Fruit fly (Drosophila melanogaster) whole organism, wandering third instar larva: ENCODE results near the gene CG15153.

Source experiments
- Abd-B ChIP-seq: fragments of >200 bp; optimal IDR thresholded peaks from 2 replicates; lab custom pipeline; 2017; ENCODE audit warnings: missing biosample characterization, missing genetic modification characterization
- CG32264 ChIP-seq: fragments of 200-800 bp; sonication (Bioruptor generic); optimal IDR thresholded peaks from 2 replicates; lab custom pipeline; 2016; ENCODE audit warnings: missing biosample characterization, missing genetic modification characterization
- CG9705 ChIP-seq: fragments of 200-800 bp; sonication (Bioruptor generic); optimal IDR thresholded peaks from 2 replicates; lab custom pipeline; 2018; ENCODE audit warnings: missing biosample characterization, mild to moderate bottlenecking, missing genetic modification characterization
- CrebA ChIP-seq: fragments of 200-800 bp; sonication (Bioruptor generic); optimal IDR thresholded peaks from 2 replicates; lab custom pipeline; 2016; ENCODE audit warnings: missing biosample characterization, mild to moderate bottlenecking, missing genetic modification characterization, borderline replicate concordance
- Dfd ChIP-seq: fragments of >200 bp; optimal IDR thresholded peaks from 2 replicates; lab custom pipeline; 2017; ENCODE audit warnings: missing biosample characterization, missing genetic modification characterization
- GATAd ChIP-seq: sonication (Bioruptor generic); optimal IDR thresholded peaks from 2 replicates; lab custom pipeline; 2016; ENCODE audit warnings: missing biosample characterization, missing genetic modification characterization
- HLH106 ChIP-seq: fragments of 200-800 bp; optimal IDR thresholded peaks from 3 replicates; lab custom pipeline; 2019; ENCODE audit warnings: missing biosample characterization, mild to moderate bottlenecking, missing genetic modification characterization, moderate library complexity
- Hnf4 ChIP-seq: fragments of 200-800 bp; sonication (Bioruptor generic); optimal IDR thresholded peaks from 2 replicates; lab custom pipeline; 2016; ENCODE audit warnings: missing biosample characterization, mild to moderate bottlenecking, missing genetic modification characterization
- Hr78 ChIP-seq: fragments of >200 bp; optimal IDR thresholded peaks from 2 replicates; lab custom pipeline; 2017; ENCODE audit warnings: missing biosample characterization, missing genetic modification characterization
- Hr83 ChIP-seq: fragments of 200-300 bp; sonication (Bioruptor generic); optimal IDR thresholded peaks from 2 replicates; lab custom pipeline; 2016; ENCODE audit warnings: missing biosample characterization, mild to moderate bottlenecking, missing genetic modification characterization, moderate library complexity; ENCODE audit not compliant: poor library complexity, severe bottlenecking
- Jra ChIP-seq: sonication (Bioruptor generic); optimal IDR thresholded peaks from 2 replicates; lab custom pipeline; 2016; ENCODE audit warnings: missing biosample characterization, missing genetic modification characterization
- Mio ChIP-seq: sonication (Bioruptor generic); optimal IDR thresholded peaks from 2 replicates; lab custom pipeline; 2016; ENCODE audit warnings: missing biosample characterization, missing genetic modification characterization
- Myc ChIP-seq: fragments of >200 bp; optimal IDR thresholded peaks from 2 replicates; lab custom pipeline; 2017
- OdsH ChIP-seq: fragments of 200-800 bp; sonication (Bioruptor generic); optimal IDR thresholded peaks from 2 replicates; lab custom pipeline; 2016; ENCODE audit warnings: missing biosample characterization, mild to moderate bottlenecking, missing genetic modification characterization
- Rel ChIP-seq, 2 experiments: fragments of 200-800 bp; sonication (Bioruptor generic) in 1 of 2; optimal IDR thresholded peaks; 2 replicates in 1 of 2; 3 replicates in 1 of 2; lab custom pipeline; 2016 to 2019; ENCODE audit warnings: mild to moderate bottlenecking in 2 of 2, missing biosample characterization in 2 of 2, missing genetic modification characterization in 2 of 2, moderate library complexity in 1 of 2
- Sp1 ChIP-seq: fragments of 200-800 bp; sonication (Bioruptor generic); optimal IDR thresholded peaks from 3 replicates; lab custom pipeline; 2019; ENCODE audit warnings: missing biosample characterization, mild to moderate bottlenecking, missing genetic modification characterization, moderate library complexity
- Vsx2 ChIP-seq: fragments of 200-300, 225-300 bp; sonication (Bioruptor generic); optimal IDR thresholded peaks from 2 replicates; lab custom pipeline; 2018; ENCODE audit warnings: missing biosample characterization, missing genetic modification characterization; ENCODE audit not compliant: partially characterized antibody
- br ChIP-seq: fragments of 200-800 bp; sonication (Bioruptor generic); optimal IDR thresholded peaks from 2 replicates; lab custom pipeline; 2016; ENCODE audit warnings: missing biosample characterization, missing genetic modification characterization
- dl ChIP-seq, 2 experiments: fragments of 175-275, 200-275 bp in 1 of 2; fragments of 200-275 bp in 1 of 2; sonication (Bioruptor generic); optimal IDR thresholded peaks; lab custom pipeline; 2018; ENCODE audit warnings: mild to moderate bottlenecking in 2 of 2, missing biosample characterization in 2 of 2, missing genetic modification characterization in 2 of 2, moderate library complexity in 2 of 2; ENCODE audit not compliant: partially characterized antibody in 2 of 2, insufficient read depth in 1 of 2
- dmrt93B ChIP-seq: fragments of 200-800 bp; sonication (Bioruptor generic); optimal IDR thresholded peaks from 2 replicates; lab custom pipeline; 2018; ENCODE audit warnings: missing biosample characterization, mild to moderate bottlenecking, missing genetic modification characterization
- dsf ChIP-seq: sonication (Bioruptor generic); optimal IDR thresholded peaks from 2 replicates; lab custom pipeline; 2016; ENCODE audit warnings: missing biosample characterization, missing genetic modification characterization, borderline replicate concordance
- ey ChIP-seq: fragments of 200-800 bp; sonication (Bioruptor generic); optimal IDR thresholded peaks from 2 replicates; lab custom pipeline; 2016; ENCODE audit warnings: missing biosample characterization, missing genetic modification characterization
- fru ChIP-seq: fragments of 200-800 bp; sonication (Bioruptor generic); optimal IDR thresholded peaks from 3 replicates; lab custom pipeline; 2016; ENCODE audit warnings: missing biosample characterization, mild to moderate bottlenecking, missing genetic modification characterization
- h ChIP-seq: fragments of 200-800 bp; sonication (Bioruptor generic); optimal IDR thresholded peaks from 3 replicates; lab custom pipeline; 2016; ENCODE audit warnings: missing biosample characterization, mild to moderate bottlenecking, missing genetic modification characterization
- jim ChIP-seq: fragments of 175-275, 200-325 bp; sonication (Bioruptor generic); optimal IDR thresholded peaks from 2 replicates; lab custom pipeline; 2016; ENCODE audit warnings: missing biosample characterization, mild to moderate bottlenecking, missing genetic modification characterization
- lola ChIP-seq: fragments of >200 bp; optimal IDR thresholded peaks from 2 replicates; lab custom pipeline; 2017; ENCODE audit warnings: missing biosample characterization, missing genetic modification characterization
- psq ChIP-seq: fragments of 200-800 bp; sonication (Bioruptor generic); optimal IDR thresholded peaks from 3 replicates; lab custom pipeline; 2017; ENCODE audit warnings: missing biosample characterization, mild to moderate bottlenecking, missing genetic modification characterization, moderate library complexity
- rgr ChIP-seq: fragments of 200-800 bp; sonication (Bioruptor generic); optimal IDR thresholded peaks from 3 replicates; lab custom pipeline; 2016; ENCODE audit warnings: missing biosample characterization, mild to moderate bottlenecking, missing genetic modification characterization
- sage ChIP-seq: fragments of 200-800 bp; sonication (Bioruptor generic); optimal IDR thresholded peaks from 2 replicates; lab custom pipeline; 2016; ENCODE audit warnings: missing biosample characterization, mild to moderate bottlenecking, missing genetic modification characterization
- sv ChIP-seq: fragments of 200-800 bp; sonication (Bioruptor generic); optimal IDR thresholded peaks from 3 replicates; lab custom pipeline; 2016; ENCODE audit warnings: missing biosample characterization, missing genetic modification characterization
- usp ChIP-seq: fragments of >200 bp; optimal IDR thresholded peaks from 2 replicates; lab custom pipeline; 2017; ENCODE audit warnings: missing biosample characterization, missing genetic modification characterization
- woc ChIP-seq: sonication (Bioruptor generic); optimal IDR thresholded peaks from 2 replicates; lab custom pipeline; 2016; ENCODE audit warnings: missing biosample characterization, mild to moderate bottlenecking, missing genetic modification characterization

CG15153 gene

DNA sequence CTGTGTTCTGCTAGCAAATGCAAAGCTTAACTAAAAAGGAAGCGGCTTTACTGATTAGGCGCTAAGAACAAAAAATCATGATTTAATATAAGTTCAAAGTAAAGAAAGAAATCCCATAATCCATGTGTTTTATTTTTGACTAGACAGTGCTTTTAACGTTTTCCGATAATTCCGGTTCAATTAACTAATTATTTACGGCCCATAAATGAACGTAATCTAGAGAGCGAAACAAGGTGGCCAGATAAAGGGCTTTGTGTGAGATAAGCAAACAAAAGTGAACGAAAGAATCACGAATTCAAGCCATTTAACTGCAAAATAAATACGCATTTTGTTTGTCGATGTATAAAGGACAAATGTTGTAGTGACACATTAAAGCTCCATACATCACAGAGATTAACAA lies 23.0 kb upstream of the CG15153 start:
- TF ChIP-seq dmrt93B (GFP tag; lab: Kevin White, UChicago) (no peak), Mio (GFP tag; lab: Kevin White, UChicago) (no peak), woc (GFP tag; lab: Kevin White, UChicago) (no peak), h (GFP tag; lab: Kevin White, UChicago) (no peak)

DNA sequence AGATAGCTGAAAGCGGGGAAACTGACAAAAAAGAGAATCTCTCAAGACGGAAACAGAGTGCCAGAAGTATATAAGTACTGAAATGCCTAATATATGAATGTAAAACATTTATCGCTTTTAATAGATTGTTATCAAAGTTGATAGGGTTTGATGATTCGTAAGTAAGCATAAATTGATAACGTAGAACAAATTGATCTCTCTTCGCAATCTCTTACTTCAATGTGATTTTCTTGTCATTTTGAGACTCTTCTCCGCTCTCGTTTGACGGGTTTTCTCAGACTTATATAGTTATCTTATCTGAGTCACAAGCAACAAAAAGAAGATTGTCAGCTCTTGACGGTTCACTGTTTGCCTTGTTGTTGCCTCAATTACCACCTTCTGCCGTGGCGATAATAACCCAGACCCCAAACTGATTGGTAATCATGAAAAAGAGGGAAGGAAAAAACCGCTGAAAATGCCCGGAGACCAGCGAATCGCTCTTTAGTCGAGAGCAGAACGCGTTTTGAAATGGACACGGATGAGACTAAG lies 22.2 kb upstream of the CG15153 start, which contains the start of gene CG15152:
Gene CG15152 (plus strand): TSS at position 372 of the 528 bp plus-strand sequence.
- TF ChIP-seq Jra (GFP tag; lab: Kevin White, UChicago) = no peak
- no peak for TF ChIP-seq dl (GFP tag; optimal IDR thresholded peaks at IDR 0.05; lab: Kevin White, UChicago; ENCODE audit: insufficient read depth in 1 of 2, partially characterized antibody in 2 of 2)
- no peak for TF ChIP-seq Rel (GFP tag; optimal IDR thresholded peaks at IDR 0.05; lab: Kevin White, UChicago)
- peak; percentile 78 for TF ChIP-seq Rel (tag; optimal IDR thresholded peaks at IDR 0.05; lab: Kevin White, UChicago)
- peak; percentile 11 for TF ChIP-seq psq (GFP tag; lab: Kevin White, UChicago)
- TF ChIP-seq CG32264 (GFP tag; lab: Kevin White, UChicago) = no peak
- no peak for TF ChIP-seq Vsx2 (GFP tag; lab: Kevin White, UChicago)
- TF ChIP-seq lola = no peak
- no peak for TF ChIP-seq Hr78 (GFP tag; lab: Kevin White, UChicago)
- no peak for TF ChIP-seq rgr
- no peak for TF ChIP-seq Mio (GFP tag; lab: Kevin White, UChicago)
- peak; percentile 5 for TF ChIP-seq CrebA

DNA sequence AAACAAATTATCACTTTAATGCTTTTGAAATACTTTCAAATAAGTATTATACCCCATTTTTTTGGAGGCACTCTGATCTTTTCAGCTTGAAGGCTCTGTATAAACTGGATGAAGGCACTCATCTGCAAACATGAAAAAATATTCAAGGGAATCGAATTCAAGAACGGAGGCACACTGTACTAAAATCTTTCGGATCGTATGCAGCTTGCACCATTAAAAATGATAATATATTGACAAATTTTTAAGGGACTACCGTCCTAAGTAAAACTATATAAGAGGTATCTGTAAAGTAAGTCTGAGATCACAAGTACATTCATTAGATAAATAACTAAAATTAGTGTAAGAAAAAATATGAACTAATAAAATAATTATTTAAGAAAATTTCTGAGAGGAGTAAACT lies 21.0 kb upstream of the CG15153 start, which contains the start of gene CG44476:
Gene CG44476 (minus strand): TSS at position 101 of the 400 bp plus-strand sequence.
- no peak for TF ChIP-seq dmrt93B (GFP tag; lab: Kevin White, UChicago)
- TF ChIP-seq Sp1 (GFP tag; lab: Kevin White, UChicago) = no peak
- no peak for TF ChIP-seq Myc
- no peak for TF ChIP-seq br (GFP tag; lab: Kevin White, UChicago)
- no peak for TF ChIP-seq dsf
- TF ChIP-seq jim = no peak
- TF ChIP-seq sage (GFP tag; lab: Kevin White, UChicago) = no peak
- TF ChIP-seq ey = no peak
- no peak for TF ChIP-seq usp (GFP tag; lab: Kevin White, UChicago)
- no peak for TF ChIP-seq CG32264 (GFP tag; lab: Kevin White, UChicago)
- no peak for TF ChIP-seq CG9705 (GFP tag; lab: Kevin White, UChicago)
- TF ChIP-seq Rel (GFP tag; optimal IDR thresholded peaks at IDR 0.05; lab: Kevin White, UChicago) = no peak
- no peak for TF ChIP-seq Rel (tag; optimal IDR thresholded peaks at IDR 0.05; lab: Kevin White, UChicago)
- TF ChIP-seq Abd-B (GFP tag; lab: Kevin White, UChicago) = no peak
- no peak for TF ChIP-seq psq (GFP tag; lab: Kevin White, UChicago)
- no peak for TF ChIP-seq Hr78 (GFP tag; lab: Kevin White, UChicago)
- TF ChIP-seq HLH106 (tag; lab: Kevin White, UChicago) = no peak
- no peak for TF ChIP-seq rgr
- no peak for TF ChIP-seq fru (GFP tag; lab: Kevin White, UChicago)
- no peak for TF ChIP-seq h (GFP tag; lab: Kevin White, UChicago)

DNA sequence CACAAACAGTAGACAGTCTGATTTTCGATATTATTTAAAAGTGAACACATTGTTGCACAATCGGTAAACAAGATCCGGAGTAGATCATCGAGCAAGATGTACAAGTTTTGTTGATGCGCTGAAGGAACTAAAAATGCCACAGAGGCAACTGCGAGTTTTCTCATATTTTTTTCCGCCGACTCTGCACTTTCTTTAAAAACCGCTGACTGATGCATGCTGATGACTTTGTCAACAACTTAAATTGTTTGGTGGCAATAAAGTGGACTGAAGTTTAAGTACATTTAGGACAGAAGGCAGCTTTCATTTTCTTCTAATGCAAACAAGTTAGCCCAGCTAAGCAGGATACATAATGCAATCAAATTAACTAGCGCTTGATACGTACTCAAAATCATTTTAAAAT lies 20.4 kb upstream of the CG15153 start:
- TF ChIP-seq Mio (GFP tag; lab: Kevin White, UChicago) = no peak
- no peak for TF ChIP-seq Jra (GFP tag; lab: Kevin White, UChicago)
- no peak for TF ChIP-seq rgr
- no peak for TF ChIP-seq Abd-B (GFP tag; lab: Kevin White, UChicago)
- no peak for TF ChIP-seq Hnf4

DNA sequence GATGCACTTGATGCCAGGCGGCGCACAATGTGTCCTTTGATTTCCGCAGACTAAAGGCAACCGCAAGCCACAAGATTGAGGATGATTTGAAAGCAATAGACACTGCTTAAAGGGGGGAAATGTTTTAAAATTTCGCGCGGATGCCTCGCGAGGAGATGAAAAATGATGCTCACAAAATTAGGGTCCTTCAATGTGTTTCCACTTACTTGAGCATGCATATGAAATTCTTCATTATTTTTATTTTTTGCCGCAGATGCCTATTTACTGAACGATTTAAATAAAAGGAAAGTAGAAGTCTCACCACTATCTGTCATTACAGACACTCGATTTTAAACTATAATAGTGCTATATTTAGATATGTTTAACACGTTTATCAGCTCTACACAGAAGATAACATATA lies 4.2 kb upstream of the CG15153 start, which contains the start of gene Slc25A46b:
Gene Slc25A46b (plus strand): TSS at position 301 of the 400 bp plus-strand sequence.
- TF ChIP-seq dmrt93B (GFP tag; lab: Kevin White, UChicago) = no peak
- no peak for TF ChIP-seq sv
- TF ChIP-seq CG32264 (GFP tag; lab: Kevin White, UChicago) = no peak
- no peak for TF ChIP-seq OdsH
- TF ChIP-seq GATAd (GFP tag; lab: Kevin White, UChicago) = no peak
- TF ChIP-seq lola = no peak
- TF ChIP-seq h (GFP tag; lab: Kevin White, UChicago) = no peak
- TF ChIP-seq Hr83 (GFP tag; lab: Kevin White, UChicago) = no peak
- no peak for TF ChIP-seq Hr78 (GFP tag; lab: Kevin White, UChicago)
- TF ChIP-seq fru (GFP tag; lab: Kevin White, UChicago) = no peak
- TF ChIP-seq HLH106 (tag; lab: Kevin White, UChicago) = no peak
- no peak for TF ChIP-seq usp (GFP tag; lab: Kevin White, UChicago)
- TF ChIP-seq Dfd (GFP tag; lab: Kevin White, UChicago) = no peak
- no peak for TF ChIP-seq woc (GFP tag; lab: Kevin White, UChicago)
- no peak for TF ChIP-seq br (GFP tag; lab: Kevin White, UChicago)
- TF ChIP-seq, all 38 proteins: peak for 0
